Fruit fly (Drosophila melanogaster) S2 (cell line): ENCODE data around the gene UQCR-14.

Source experiments
- CG8478 ChIP-seq: fragments of >200 bp; optimal IDR thresholded peaks from 2 replicates; lab custom pipeline; 2018
- CTCF ChIP-seq, 2 experiments: fragments of >200 bp; optimal IDR thresholded peaks; 2 replicates each; lab custom pipeline; 2018

dm6 chrX:16285186-16285585 lies 902 bp upstream of the UQCR-14 start:
- TF ChIP-seq CTCF (optimal IDR thresholded peaks at IDR 0.05; lab: Kevin White, UChicago) = no peak
- no peak for TF ChIP-seq CG8478 (lab: Kevin White, UChicago)
